Worm (Caenorhabditis elegans): Measurements from ENCODE around the gene clec-210.

DNA sequence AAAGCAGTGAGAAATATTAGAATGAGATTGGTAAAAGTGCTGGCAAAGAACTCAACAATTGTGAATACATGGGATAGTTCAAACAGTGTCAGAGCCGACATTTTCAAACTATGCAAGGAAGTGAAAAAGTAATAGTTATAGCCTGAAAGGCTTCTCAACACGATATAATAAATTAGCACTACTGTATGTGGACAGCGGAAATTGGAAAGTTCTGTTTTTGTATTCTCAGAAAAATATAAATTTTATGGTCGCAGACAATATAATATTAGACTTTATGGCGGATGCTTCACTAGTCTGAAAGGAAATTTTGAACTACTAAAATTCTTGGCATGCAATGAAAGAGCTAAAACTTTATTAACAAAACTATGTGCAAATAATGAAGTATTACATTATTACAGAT lies 12.4 kb upstream of the clec-210 start, which contains the start of gene str-69:
- TF ChIP-seq ztf-23 (GFP tag; IDR thresholded peaks at IDR 0.05) (no peak), cog-1 (tag; optimal IDR thresholded peaks at IDR 0.05) (no peak), klf-2 (GFP tag; conservative IDR thresholded peaks at IDR 0.05) (no peak), ref-1 (GFP tag; conservative IDR thresholded peaks at IDR 0.05) (no peak), ztf-29 (GFP tag; IDR thresholded peaks at IDR 0.05) (no peak), flt-1 (GFP tag; IDR thresholded peaks at IDR 0.05) (no peak)

Data from whole organism, midembryonic.